Fruit fly (Drosophila melanogaster) whole organism: ENCODE results near the gene Fit2.

ENCODE experiments used
- psq ChIP-seq: fragments of >200 bp; optimal IDR thresholded peaks from 2 replicates; lab custom pipeline; 2017
- usp ChIP-seq: fragments of >200 bp; optimal IDR thresholded peaks from 2 replicates; lab custom pipeline; 2017; ENCODE audit warnings: missing biosample characterization, missing genetic modification characterization, mixed read lengths

DNA sequence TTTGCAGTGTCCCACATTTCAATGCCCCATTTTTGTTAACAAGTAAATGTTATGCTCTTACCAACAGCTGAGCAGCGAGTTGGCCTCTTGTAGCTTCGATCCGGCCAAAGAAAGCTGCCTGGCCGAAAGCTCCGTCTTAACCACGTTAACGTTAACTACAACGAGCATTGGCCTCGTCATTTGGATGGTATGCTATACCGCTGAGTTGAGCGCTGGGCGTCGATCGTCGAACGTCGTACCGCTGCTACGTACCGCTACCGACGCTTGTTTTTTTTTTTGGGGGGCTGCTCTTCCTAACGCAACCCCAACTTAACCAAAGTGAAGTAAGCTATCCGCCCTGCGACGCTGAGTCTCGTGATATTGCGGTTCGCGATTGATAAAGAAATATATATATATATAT, 25.2 kb downstream of the Fit2 start, which contains the start of gene rogdi:
- TF ChIP-seq usp (GFP tag; lab: Kevin White, UChicago) (no peak), psq (lab: Kevin White, UChicago) (no peak)
